Fruit fly (Drosophila melanogaster) S2 (cell line): Measurements from ENCODE around the gene X11Lbeta.

ENCODE experiments used
- CG8478 ChIP-seq: fragments of >200 bp; optimal IDR thresholded peaks from 2 replicates; lab custom pipeline; 2018
- CTCF ChIP-seq, 2 experiments: fragments of >200 bp; optimal IDR thresholded peaks; 2 replicates each; lab custom pipeline; 2018

DNA sequence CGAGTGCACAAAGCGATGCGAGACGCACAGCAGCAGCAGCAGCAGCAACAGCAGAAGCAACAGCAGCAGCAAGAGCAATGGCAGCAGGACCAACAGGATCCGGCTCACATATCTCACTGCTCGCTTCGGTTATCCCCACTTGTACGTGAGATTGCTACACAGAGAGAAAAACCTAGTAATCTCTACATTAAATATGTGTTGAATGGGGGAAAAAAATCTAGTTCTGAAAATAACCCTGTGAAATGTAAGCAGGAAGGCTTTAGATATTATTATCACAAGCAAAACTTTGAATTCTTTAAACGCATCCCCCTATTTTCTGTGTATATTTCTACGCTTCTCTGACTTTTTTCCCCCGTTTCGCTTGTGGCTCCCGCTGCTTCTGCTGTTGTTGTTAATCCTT lies 70.2 kb downstream of the X11Lbeta start:
- TF ChIP-seq CTCF (optimal IDR thresholded peaks at IDR 0.05; lab: Kevin White, UChicago) (no peak), CG8478 (lab: Kevin White, UChicago) (no peak)
